Worm (Caenorhabditis elegans) whole organism, early embryonic: ENCODE data around the gene tmem-258.

Experiments used
- ama-1 ChIP-seq: fragments of 150-350 bp; optimal IDR thresholded peaks from 2 replicates; lab custom pipeline; 2014
- ceh-13 ChIP-seq: fragments of 200-800 bp; sonication (Bioruptor generic); optimal IDR thresholded peaks from 2 replicates; lab custom pipeline; 2018; ENCODE audit warnings: mild to moderate bottlenecking, missing genetic modification characterization, missing compliant biosample characterization
- ceh-36 ChIP-seq: sonication (generic microtip); optimal IDR thresholded peaks from 2 replicates; lab custom pipeline; 2016; ENCODE audit warnings: missing genetic modification characterization, inconsistent platforms, missing compliant biosample characterization
- ets-7 ChIP-seq: sonication (generic microtip); optimal IDR thresholded peaks from 2 replicates; lab custom pipeline; 2016; ENCODE audit warnings: missing genotype, missing genetic modification characterization, missing compliant biosample characterization
- flt-1 ChIP-seq: fragments of 200-800 bp; sonication (Bioruptor generic); IDR thresholded peaks from 2 replicates; pipeline ENCODE4 v1.3.6; 2022; ENCODE audit warnings: missing genetic modification characterization, missing compliant biosample characterization
- pes-1 ChIP-seq: fragments of 200-800 bp; sonication (Bioruptor generic); IDR thresholded peaks from 2 replicates; pipeline ENCODE4 v1.3.6; 2022; ENCODE audit warnings: missing genetic modification reagents, missing genetic modification characterization, missing compliant biosample characterization
- scrt-1 ChIP-seq: fragments of 200-800 bp; sonication (Bioruptor generic); IDR thresholded peaks from 2 replicates; pipeline ENCODE4 v1.3.6; 2022; ENCODE audit warnings: missing genetic modification characterization, missing compliant biosample characterization
- tra-4 ChIP-seq: sonication (generic microtip); optimal IDR thresholded peaks from 2 replicates; lab custom pipeline; 2017; ENCODE audit warnings: missing genetic modification characterization, missing compliant biosample characterization

DNA sequence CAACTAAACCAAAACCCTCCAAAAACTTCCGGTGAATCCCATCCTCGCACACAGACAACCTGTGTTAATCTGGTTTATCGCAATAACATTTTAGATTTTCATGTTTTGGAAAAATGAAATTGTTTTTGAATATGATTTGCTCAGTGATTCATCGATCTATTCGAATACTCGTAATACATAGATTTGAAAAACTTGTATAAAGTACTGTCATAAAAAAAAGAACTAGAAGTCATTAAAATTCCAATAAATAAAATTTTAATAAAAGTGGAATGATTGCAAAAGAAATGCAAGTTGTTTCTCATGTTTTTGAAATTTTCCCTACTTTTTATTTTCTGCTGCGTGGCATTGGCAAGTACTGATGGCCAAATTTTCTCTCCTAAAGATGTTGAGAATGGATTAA is 8.4 kb upstream of the tmem-258 start, which contains the start of gene spig-8:
- TF ChIP-seq flt-1 (GFP tag; lab: Robert Waterston, UW): no peak
- no peak for TF ChIP-seq ceh-36 (tag; lab: Kevin White, UChicago)
- TF ChIP-seq ama-1 (lab: Kevin White, UChicago): no peak
- TF ChIP-seq tra-4 (tag; lab: Kevin White, UChicago): no peak
- no peak for TF ChIP-seq ceh-13 (GFP tag; lab: Kevin White, UChicago)
- TF ChIP-seq scrt-1 (GFP tag; lab: Robert Waterston, UW): no peak
- no peak for TF ChIP-seq ets-7 (tag; lab: Kevin White, UChicago)
- no peak for TF ChIP-seq pes-1
